Fruit fly (Drosophila melanogaster) Kc167 (cell line): ENCODE data around the gene CG6418.

ENCODE experiments used
- Sin3A ChIP-seq: fragments of >200 bp; optimal IDR thresholded peaks from 2 replicates; lab custom pipeline; 2018; ENCODE audit warnings: missing external identifiers
- h ChIP-seq: fragments of >200 bp; optimal IDR thresholded peaks from 3 replicates; lab custom pipeline; 2018; ENCODE audit warnings: missing external identifiers
- insv ChIP-seq: fragments of >200 bp; optimal IDR thresholded peaks from 3 replicates; lab custom pipeline; 2018; ENCODE audit warnings: missing external identifiers
- psq ChIP-seq: fragments of >200 bp; optimal IDR thresholded peaks from 2 replicates; lab custom pipeline; 2017; ENCODE audit warnings: missing external identifiers
- ttk ChIP-seq: sonication (Bioruptor generic); optimal IDR thresholded peaks from 2 replicates; lab custom pipeline; 2017; ENCODE audit warnings: missing external identifiers

DNA sequence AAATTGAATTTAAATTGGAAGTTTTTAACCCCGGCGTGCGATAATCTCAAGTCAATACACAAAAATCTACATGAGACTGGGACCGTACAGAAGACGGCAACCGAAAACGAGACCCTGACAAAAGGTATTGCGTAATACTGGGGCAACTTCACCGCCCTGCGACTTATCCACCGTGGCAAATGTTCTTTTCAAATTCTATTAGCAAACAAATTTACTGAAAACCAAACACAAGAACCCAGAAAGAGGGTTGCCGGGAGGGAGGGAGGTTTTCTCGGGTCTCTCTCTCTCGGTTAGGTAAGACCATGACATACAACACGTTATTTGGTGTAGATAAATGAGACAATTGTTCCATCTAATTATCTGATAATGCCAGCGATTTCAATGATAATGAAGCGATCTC lies 33.1 kb downstream of the CG6418 start:
- TF ChIP-seq ttk (lab: Kevin White, UChicago) (no peak), psq (lab: Kevin White, UChicago) (no peak), insv (lab: Kevin White, UChicago) (no peak), h (no peak), Sin3A (lab: Kevin White, UChicago) (no peak)
